Fruit fly (Drosophila melanogaster) whole organism, wandering third instar larva: ENCODE measurements around the gene CG33270.

Source experiments
- Abd-B ChIP-seq: fragments of >200 bp; optimal IDR thresholded peaks from 2 replicates; lab custom pipeline; 2017; ENCODE audit warnings: missing biosample characterization, missing genetic modification characterization
- CG32264 ChIP-seq: fragments of 200-800 bp; sonication (Bioruptor generic); optimal IDR thresholded peaks from 2 replicates; lab custom pipeline; 2016; ENCODE audit warnings: missing biosample characterization, missing genetic modification characterization
- CG9705 ChIP-seq: fragments of 200-800 bp; sonication (Bioruptor generic); optimal IDR thresholded peaks from 2 replicates; lab custom pipeline; 2018; ENCODE audit warnings: missing biosample characterization, mild to moderate bottlenecking, missing genetic modification characterization
- CrebA ChIP-seq: fragments of 200-800 bp; sonication (Bioruptor generic); optimal IDR thresholded peaks from 2 replicates; lab custom pipeline; 2016; ENCODE audit warnings: missing biosample characterization, mild to moderate bottlenecking, missing genetic modification characterization, borderline replicate concordance
- Dfd ChIP-seq: fragments of >200 bp; optimal IDR thresholded peaks from 2 replicates; lab custom pipeline; 2017; ENCODE audit warnings: missing biosample characterization, missing genetic modification characterization
- Dif ChIP-seq: fragments of 200-275, 200-300 bp; sonication (Bioruptor generic); optimal IDR thresholded peaks from 2 replicates; lab custom pipeline; 2018; ENCODE audit warnings: missing biosample characterization, missing genetic modification characterization; ENCODE audit not compliant: partially characterized antibody
- GATAd ChIP-seq: sonication (Bioruptor generic); optimal IDR thresholded peaks from 2 replicates; lab custom pipeline; 2016; ENCODE audit warnings: missing biosample characterization, missing genetic modification characterization
- HLH106 ChIP-seq: fragments of 200-800 bp; optimal IDR thresholded peaks from 3 replicates; lab custom pipeline; 2019; ENCODE audit warnings: missing biosample characterization, mild to moderate bottlenecking, missing genetic modification characterization, moderate library complexity
- Hnf4 ChIP-seq: fragments of 200-800 bp; sonication (Bioruptor generic); optimal IDR thresholded peaks from 2 replicates; lab custom pipeline; 2016; ENCODE audit warnings: missing biosample characterization, mild to moderate bottlenecking, missing genetic modification characterization
- Hr78 ChIP-seq: fragments of >200 bp; optimal IDR thresholded peaks from 2 replicates; lab custom pipeline; 2017; ENCODE audit warnings: missing biosample characterization, missing genetic modification characterization
- Hr83 ChIP-seq: fragments of 200-300 bp; sonication (Bioruptor generic); optimal IDR thresholded peaks from 2 replicates; lab custom pipeline; 2016; ENCODE audit warnings: missing biosample characterization, mild to moderate bottlenecking, missing genetic modification characterization, moderate library complexity; ENCODE audit not compliant: poor library complexity, severe bottlenecking
- Jra ChIP-seq: sonication (Bioruptor generic); optimal IDR thresholded peaks from 2 replicates; lab custom pipeline; 2016; ENCODE audit warnings: missing biosample characterization, missing genetic modification characterization
- Mio ChIP-seq: sonication (Bioruptor generic); optimal IDR thresholded peaks from 2 replicates; lab custom pipeline; 2016; ENCODE audit warnings: missing biosample characterization, missing genetic modification characterization
- Myc ChIP-seq: fragments of >200 bp; optimal IDR thresholded peaks from 2 replicates; lab custom pipeline; 2017
- N ChIP-seq: fragments of >200 bp; optimal IDR thresholded peaks from 2 replicates; lab custom pipeline; 2018; ENCODE audit warnings: missing biosample characterization, missing external identifiers, missing genetic modification characterization
- OdsH ChIP-seq: fragments of 200-800 bp; sonication (Bioruptor generic); optimal IDR thresholded peaks from 2 replicates; lab custom pipeline; 2016; ENCODE audit warnings: missing biosample characterization, mild to moderate bottlenecking, missing genetic modification characterization
- Rel ChIP-seq, 2 experiments: fragments of 200-800 bp; sonication (Bioruptor generic) in 1 of 2; optimal IDR thresholded peaks; 2 replicates in 1 of 2; 3 replicates in 1 of 2; lab custom pipeline; 2016 to 2019; ENCODE audit warnings: mild to moderate bottlenecking in 2 of 2, missing biosample characterization in 2 of 2, missing genetic modification characterization in 2 of 2, moderate library complexity in 1 of 2
- Sp1 ChIP-seq: fragments of 200-800 bp; sonication (Bioruptor generic); optimal IDR thresholded peaks from 3 replicates; lab custom pipeline; 2019; ENCODE audit warnings: missing biosample characterization, mild to moderate bottlenecking, missing genetic modification characterization, moderate library complexity
- Vsx2 ChIP-seq: fragments of 200-300, 225-300 bp; sonication (Bioruptor generic); optimal IDR thresholded peaks from 2 replicates; lab custom pipeline; 2018; ENCODE audit warnings: missing biosample characterization, missing genetic modification characterization; ENCODE audit not compliant: partially characterized antibody
- br ChIP-seq: fragments of 200-800 bp; sonication (Bioruptor generic); optimal IDR thresholded peaks from 2 replicates; lab custom pipeline; 2016; ENCODE audit warnings: missing biosample characterization, missing genetic modification characterization
- brk ChIP-seq: fragments of 200-800 bp; sonication (Bioruptor generic); optimal IDR thresholded peaks from 2 replicates; lab custom pipeline; 2016; ENCODE audit warnings: missing biosample characterization, mild to moderate bottlenecking, missing genetic modification characterization
- dl ChIP-seq, 2 experiments: fragments of 175-275, 200-275 bp in 1 of 2; fragments of 200-275 bp in 1 of 2; sonication (Bioruptor generic); optimal IDR thresholded peaks; lab custom pipeline; 2018; ENCODE audit warnings: mild to moderate bottlenecking in 2 of 2, missing biosample characterization in 2 of 2, missing genetic modification characterization in 2 of 2, moderate library complexity in 2 of 2; ENCODE audit not compliant: partially characterized antibody in 2 of 2, insufficient read depth in 1 of 2
- dmrt93B ChIP-seq: fragments of 200-800 bp; sonication (Bioruptor generic); optimal IDR thresholded peaks from 2 replicates; lab custom pipeline; 2018; ENCODE audit warnings: missing biosample characterization, mild to moderate bottlenecking, missing genetic modification characterization
- dsf ChIP-seq: sonication (Bioruptor generic); optimal IDR thresholded peaks from 2 replicates; lab custom pipeline; 2016; ENCODE audit warnings: missing biosample characterization, missing genetic modification characterization, borderline replicate concordance
- ey ChIP-seq: fragments of 200-800 bp; sonication (Bioruptor generic); optimal IDR thresholded peaks from 2 replicates; lab custom pipeline; 2016; ENCODE audit warnings: missing biosample characterization, missing genetic modification characterization
- foxo ChIP-seq, 2 experiments: fragments of 200-800 bp; sonication (Bioruptor generic); optimal IDR thresholded peaks; 2 replicates in 1 of 2; 3 replicates in 1 of 2; lab custom pipeline; 2016 to 2017; ENCODE audit warnings: missing biosample characterization in 2 of 2, missing genetic modification characterization in 2 of 2
- fru ChIP-seq: fragments of 200-800 bp; sonication (Bioruptor generic); optimal IDR thresholded peaks from 3 replicates; lab custom pipeline; 2016; ENCODE audit warnings: missing biosample characterization, mild to moderate bottlenecking, missing genetic modification characterization
- h ChIP-seq: fragments of 200-800 bp; sonication (Bioruptor generic); optimal IDR thresholded peaks from 3 replicates; lab custom pipeline; 2016; ENCODE audit warnings: missing biosample characterization, mild to moderate bottlenecking, missing genetic modification characterization
- jim ChIP-seq: fragments of 175-275, 200-325 bp; sonication (Bioruptor generic); optimal IDR thresholded peaks from 2 replicates; lab custom pipeline; 2016; ENCODE audit warnings: missing biosample characterization, mild to moderate bottlenecking, missing genetic modification characterization
- lola ChIP-seq: fragments of >200 bp; optimal IDR thresholded peaks from 2 replicates; lab custom pipeline; 2017; ENCODE audit warnings: missing biosample characterization, missing genetic modification characterization
- pan ChIP-seq: fragments of >200 bp; optimal IDR thresholded peaks from 2 replicates; lab custom pipeline; 2017
- psq ChIP-seq: fragments of 200-800 bp; sonication (Bioruptor generic); optimal IDR thresholded peaks from 3 replicates; lab custom pipeline; 2017; ENCODE audit warnings: missing biosample characterization, mild to moderate bottlenecking, missing genetic modification characterization, moderate library complexity
- rgr ChIP-seq: fragments of 200-800 bp; sonication (Bioruptor generic); optimal IDR thresholded peaks from 3 replicates; lab custom pipeline; 2016; ENCODE audit warnings: missing biosample characterization, mild to moderate bottlenecking, missing genetic modification characterization
- sage ChIP-seq: fragments of 200-800 bp; sonication (Bioruptor generic); optimal IDR thresholded peaks from 2 replicates; lab custom pipeline; 2016; ENCODE audit warnings: missing biosample characterization, mild to moderate bottlenecking, missing genetic modification characterization
- sv ChIP-seq: fragments of 200-800 bp; sonication (Bioruptor generic); optimal IDR thresholded peaks from 3 replicates; lab custom pipeline; 2016; ENCODE audit warnings: missing biosample characterization, missing genetic modification characterization
- tai ChIP-seq: sonication (Bioruptor generic); optimal IDR thresholded peaks from 2 replicates; lab custom pipeline; 2016; ENCODE audit warnings: missing biosample characterization, missing genetic modification characterization
- usp ChIP-seq: fragments of >200 bp; optimal IDR thresholded peaks from 2 replicates; lab custom pipeline; 2017; ENCODE audit warnings: missing biosample characterization, missing genetic modification characterization
- woc ChIP-seq: sonication (Bioruptor generic); optimal IDR thresholded peaks from 2 replicates; lab custom pipeline; 2016; ENCODE audit warnings: missing biosample characterization, mild to moderate bottlenecking, missing genetic modification characterization

CG33270 gene

dm6 chr3L:11536767-11537419 is 41.5 kb downstream of the CG33270 start:
- TF ChIP-seq Sp1 (GFP tag; lab: Kevin White, UChicago) (no peak), foxo (GFP tag; optimal IDR thresholded peaks at IDR 0.05; lab: Kevin White, UChicago) (no peak), Hr78 (GFP tag; lab: Kevin White, UChicago) (no peak), Jra (GFP tag; lab: Kevin White, UChicago) (peak; percentile 4)

- TF ChIP-seq HLH106 (tag; lab: Kevin White, UChicago), result peak; percentile 19
- TF ChIP-seq Myc, result no peak
- TF ChIP-seq pan (lab: Kevin White, UChicago), result no peak
- no peak for TF ChIP-seq woc
- no peak for TF ChIP-seq fru (GFP tag; lab: Kevin White, UChicago)
- no peak for TF ChIP-seq Rel (GFP tag; optimal IDR thresholded peaks at IDR 0.05; lab: Kevin White, UChicago)
- no peak for TF ChIP-seq Rel (tag; optimal IDR thresholded peaks at IDR 0.05; lab: Kevin White, UChicago)
- TF ChIP-seq CG9705 (GFP tag; lab: Kevin White, UChicago), result no peak
- TF ChIP-seq GATAd (GFP tag; lab: Kevin White, UChicago), result no peak
- TF ChIP-seq foxo (GFP tag; optimal IDR thresholded peaks at IDR 0.05; lab: Kevin White, UChicago), result peak in 1 of 2 experiments; percentile 21
- no peak for TF ChIP-seq CrebA
- no peak for TF ChIP-seq tai (GFP tag; lab: Kevin White, UChicago)
- TF ChIP-seq rgr, result no peak
- TF ChIP-seq br (GFP tag; lab: Kevin White, UChicago), result no peak
- TF ChIP-seq lola (GFP tag; lab: Kevin White, UChicago), result no peak
- peak; percentile 36 for TF ChIP-seq h (GFP tag; lab: Kevin White, UChicago)
- TF ChIP-seq OdsH (GFP tag; lab: Kevin White, UChicago), result no peak
- TF ChIP-seq Hr78 (GFP tag; lab: Kevin White, UChicago), result no peak
- no peak for TF ChIP-seq Jra (GFP tag; lab: Kevin White, UChicago)
- no peak for TF ChIP-seq Mio
- no peak for TF ChIP-seq brk (GFP tag; lab: Kevin White, UChicago)
Observed at dm6 chr3L:11536132-11536531, 42.3 kb downstream of the CG33270 start.

DNA sequence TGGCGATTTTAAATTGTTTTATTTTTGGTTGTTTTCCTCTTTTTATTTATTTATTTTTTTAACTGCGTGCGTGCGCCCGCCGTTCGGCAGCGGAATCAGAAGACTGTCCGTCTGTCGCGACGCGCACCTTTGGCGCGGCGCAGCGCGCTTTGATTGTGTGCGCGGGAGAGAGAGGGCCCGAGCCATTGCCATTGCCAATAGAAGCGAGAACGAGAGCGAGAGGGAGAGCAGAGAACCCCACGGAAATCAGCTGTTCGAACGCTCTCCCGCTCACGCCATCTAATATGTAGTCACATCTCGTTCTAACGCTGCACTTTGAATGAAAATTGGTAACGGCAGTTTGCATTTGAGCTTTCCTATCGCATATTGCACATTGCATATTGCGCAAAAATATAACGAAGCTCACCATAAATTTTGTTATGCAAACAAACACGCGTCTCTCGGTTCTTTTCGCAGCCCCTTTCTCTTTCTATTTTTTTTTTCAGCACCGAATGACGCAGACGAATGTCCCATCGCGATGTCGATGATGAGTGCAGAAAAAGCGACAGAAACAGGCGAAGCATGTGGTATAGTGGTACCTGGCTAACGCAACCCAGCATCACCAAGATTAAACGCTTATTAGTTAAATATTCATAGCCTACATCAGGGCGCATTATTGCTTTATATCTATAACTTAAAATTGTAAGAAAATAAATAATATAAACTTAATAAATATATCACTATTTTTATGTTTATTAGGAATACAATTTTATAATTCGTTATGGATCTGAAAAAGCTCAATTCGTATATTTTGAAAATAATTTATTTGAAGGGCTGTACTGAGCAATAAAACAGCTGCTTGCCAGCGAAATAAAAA is 43.8 kb downstream of the CG33270 start:
- TF ChIP-seq sv (GFP tag; lab: Kevin White, UChicago) (no peak), ey (GFP tag; lab: Kevin White, UChicago) (no peak), dmrt93B (GFP tag; lab: Kevin White, UChicago) (no peak), Hr78 (GFP tag; lab: Kevin White, UChicago) (no peak), Vsx2 (GFP tag; lab: Kevin White, UChicago) (peak; percentile 50), jim (no peak), Dfd (GFP tag; lab: Kevin White, UChicago) (no peak), foxo (GFP tag; optimal IDR thresholded peaks at IDR 0.05; lab: Kevin White, UChicago) (peak in 1 of 2 experiments; percentile 15), GATAd (GFP tag; lab: Kevin White, UChicago) (no peak), Sp1 (GFP tag; lab: Kevin White, UChicago) (peak; percentile 4), usp (no peak), br (GFP tag; lab: Kevin White, UChicago) (no peak), pan (lab: Kevin White, UChicago) (no peak), Dif (peak; percentile 92), Jra (GFP tag; lab: Kevin White, UChicago) (no peak), HLH106 (tag; lab: Kevin White, UChicago) (peak; percentile 31), brk (GFP tag; lab: Kevin White, UChicago) (no peak), Hnf4 (GFP tag; lab: Kevin White, UChicago) (no peak), h (GFP tag; lab: Kevin White, UChicago) (peak; percentile 42), Rel (GFP tag; optimal IDR thresholded peaks at IDR 0.05; lab: Kevin White, UChicago) (no peak), Rel (tag; optimal IDR thresholded peaks at IDR 0.05; lab: Kevin White, UChicago) (peak; percentile 34), lola (GFP tag; lab: Kevin White, UChicago) (no peak), CG32264 (no peak), Hr83 (GFP tag; lab: Kevin White, UChicago) (peak; percentile 8), Abd-B (GFP tag; lab: Kevin White, UChicago) (no peak), OdsH (GFP tag; lab: Kevin White, UChicago) (peak; percentile 34), Mio (no peak), tai (GFP tag; lab: Kevin White, UChicago) (no peak), N (peak; percentile 18), dsf (GFP tag; lab: Kevin White, UChicago) (no peak), Myc (no peak), fru (GFP tag; lab: Kevin White, UChicago) (no peak), CG9705 (GFP tag; lab: Kevin White, UChicago) (no peak), rgr (peak; percentile 39), woc (no peak), CrebA (no peak), psq (GFP tag; lab: Kevin White, UChicago) (peak; percentile 30), dl (GFP tag; optimal IDR thresholded peaks at IDR 0.05; lab: Kevin White, UChicago; ENCODE audit: insufficient read depth in 1 of 2, partially characterized antibody in 2 of 2) (peak; percentile 46 to 79), sage (GFP tag; lab: Kevin White, UChicago) (no peak)
